Worm (Caenorhabditis elegans) whole organism, mixed stage, embryonic: ENCODE measurements around the gene K06A4.7.

Source experiments
- M03D4.4 ChIP-seq: sonication (generic microtip); optimal IDR thresholded peaks from 2 replicates; lab custom pipeline; 2017; ENCODE audit warnings: mild to moderate bottlenecking, missing genetic modification characterization, missing compliant biosample characterization
- ceh-39 ChIP-seq: fragments of 150-350 bp; optimal IDR thresholded peaks from 2 replicates; lab custom pipeline; 2014; ENCODE audit warnings: missing biosample characterization, missing genetic modification characterization
- ceh-43 ChIP-seq: fragments of 200-800 bp; sonication (Bioruptor generic); optimal IDR thresholded peaks from 2 replicates; lab custom pipeline; 2018; ENCODE audit warnings: mild to moderate bottlenecking, missing genetic modification characterization, moderate library complexity, missing compliant biosample characterization
- ces-1 ChIP-seq: fragments of 150-350 bp; optimal IDR thresholded peaks from 2 replicates; lab custom pipeline; 2014; ENCODE audit warnings: missing biosample characterization, missing genetic modification reagents, missing genetic modification characterization
- elt-1 ChIP-seq: sonication (generic microtip); optimal IDR thresholded peaks from 2 replicates; lab custom pipeline; 2017; ENCODE audit warnings: missing genetic modification characterization, mild to moderate bottlenecking, missing compliant biosample characterization, antibody characterized with exemption, moderate library complexity, borderline replicate concordance; ENCODE audit not compliant: insufficient read depth
- elt-3 ChIP-seq: fragments of 150-350 bp; optimal IDR thresholded peaks from 2 replicates; lab custom pipeline; 2014; ENCODE audit warnings: missing biosample characterization, missing genetic modification characterization
- nhr-12 ChIP-seq: fragments of 150-350 bp; optimal IDR thresholded peaks from 2 replicates; lab custom pipeline; 2014; ENCODE audit warnings: missing biosample characterization, missing genetic modification characterization
- nhr-237 ChIP-seq: fragments of 150-350 bp; optimal IDR thresholded peaks from 2 replicates; lab custom pipeline; 2014; ENCODE audit warnings: missing biosample characterization, missing genetic modification characterization
- nhr-28 ChIP-seq: fragments of 150-350 bp; optimal IDR thresholded peaks from 2 replicates; lab custom pipeline; 2014; ENCODE audit warnings: missing biosample characterization, missing genetic modification characterization
- pha-4 ChIP-seq: fragments of 150-350 bp; optimal IDR thresholded peaks from 2 replicates; lab custom pipeline; 2018; ENCODE audit warnings: missing biosample characterization, missing genetic modification reagents, missing genetic modification characterization
- unc-39 ChIP-seq: fragments of 150-350 bp; optimal IDR thresholded peaks from 2 replicates; lab custom pipeline; 2014; ENCODE audit warnings: missing biosample characterization, missing genetic modification characterization
- ztf-11 ChIP-seq: fragments of 150-350 bp; optimal IDR thresholded peaks from 2 replicates; lab custom pipeline; 2014; ENCODE audit warnings: missing biosample characterization, missing genetic modification characterization

DNA sequence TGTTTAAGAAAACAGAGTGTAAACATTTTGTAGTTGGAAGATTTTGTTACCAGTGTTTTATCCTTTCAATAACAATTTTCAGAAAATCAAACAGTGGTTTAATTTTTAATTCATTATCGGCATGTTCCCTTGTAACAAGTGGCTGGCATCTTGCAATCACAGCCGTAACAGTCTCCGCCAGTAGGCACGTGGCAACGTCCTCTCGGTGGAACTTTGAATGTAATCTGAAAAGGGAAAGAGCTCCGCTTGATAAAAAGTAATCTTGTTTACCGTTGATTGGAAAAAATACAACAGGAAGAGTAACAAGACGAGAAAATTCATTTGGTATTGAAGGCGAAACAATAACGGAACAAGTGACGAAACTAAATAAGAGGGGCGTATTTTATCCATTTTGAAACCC, 1.9 kb downstream of the K06A4.7 start, which contains the start of gene K06A4.10:
- TF ChIP-seq unc-39 (tag; lab: Kevin White, UChicago) = no peak
- TF ChIP-seq elt-3 (tag; lab: Kevin White, UChicago) = no peak
- no peak for TF ChIP-seq nhr-28
- no peak for TF ChIP-seq ces-1 (GFP tag; lab: Kevin White, UChicago)
- TF ChIP-seq nhr-237 (tag; lab: Kevin White, UChicago) = no peak
- no peak for TF ChIP-seq M03D4.4 (tag; lab: Kevin White, UChicago)
- no peak for TF ChIP-seq elt-1 (tag; lab: Kevin White, UChicago)
- no peak for TF ChIP-seq pha-4 (tag; lab: Kevin White, UChicago)
- no peak for TF ChIP-seq nhr-12 (tag; lab: Kevin White, UChicago)
- no peak for TF ChIP-seq ztf-11 (tag; lab: Kevin White, UChicago)
- TF ChIP-seq ceh-43 = no peak
- TF ChIP-seq ceh-39 = no peak
